Worm (Caenorhabditis elegans) whole organism, L4 larva: ENCODE results near the gene T21H3.1.

Experiments used
- Y105C5A.15 ChIP-seq: fragments of 200-800 bp; sonication (Bioruptor generic); IDR thresholded peaks from 2 replicates; pipeline ENCODE4 v1.3.6; 2022; ENCODE audit warnings: missing genetic modification characterization, missing compliant biosample characterization
- ceh-62 ChIP-seq: sonication (generic microtip); optimal IDR thresholded peaks from 2 replicates; lab custom pipeline; 2017; ENCODE audit warnings: missing biosample characterization, missing genetic modification characterization
- nhr-102 ChIP-seq: sonication (generic microtip); optimal IDR thresholded peaks from 2 replicates; lab custom pipeline; 2016; ENCODE audit warnings: mild to moderate bottlenecking, missing genetic modification characterization, moderate library complexity, missing compliant biosample characterization
- snpc-1.2 ChIP-seq: fragments of 200-800 bp; sonication (Bioruptor generic); IDR thresholded peaks from 2 replicates; pipeline ENCODE4 v1.3.6; 2022; ENCODE audit warnings: missing genetic modification reagents, missing genetic modification characterization, missing compliant biosample characterization
- tra-1 ChIP-seq: fragments of 200-800 bp; sonication (Bioruptor generic); IDR thresholded peaks from 2 replicates; pipeline ENCODE4 v1.3.6; 2022; ENCODE audit warnings: missing genetic modification reagents, missing genetic modification characterization, missing compliant biosample characterization

DNA sequence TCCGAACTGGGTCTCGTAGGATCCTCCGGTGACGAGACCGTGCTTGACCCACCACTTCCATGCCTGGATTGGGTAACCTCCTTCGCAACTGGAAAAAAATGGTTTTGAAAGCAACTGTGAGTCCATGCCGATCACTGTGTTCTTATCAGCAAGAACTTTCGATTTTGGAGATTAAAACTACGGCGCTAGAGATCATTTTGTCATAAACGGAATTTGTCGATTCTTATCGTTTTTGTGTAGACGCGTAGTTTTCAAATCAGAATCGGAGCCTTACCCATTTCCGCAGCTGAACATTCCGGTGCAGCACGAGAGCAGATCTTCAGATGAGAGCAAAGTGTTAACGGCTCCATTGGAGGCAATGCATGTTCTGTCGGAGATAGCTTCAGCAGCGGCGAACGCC lies 43.3 kb upstream of the T21H3.1 start:
- TF ChIP-seq nhr-102 (no peak), ceh-62 (tag; lab: Kevin White, UChicago) (no peak), snpc-1.2 (GFP tag; lab: Robert Waterston, UW) (no peak), tra-1 (GFP tag; lab: Robert Waterston, UW) (no peak), Y105C5A.15 (GFP tag; lab: Robert Waterston, UW) (no peak)
